Worm (Caenorhabditis elegans) whole organism, L3 larva: ENCODE data around the gene M01H9.10.
A peak's percentile ranks its signal among the peaks of the same experiment; 100 is the strongest.

Experiments
- aly-2 ChIP-seq: fragments of 150-350 bp; optimal IDR thresholded peaks from 2 replicates; lab custom pipeline; 2014; ENCODE audit warnings: missing biosample characterization, missing genetic modification characterization
- ceh-16 ChIP-seq: sonication (generic microtip); optimal IDR thresholded peaks from 2 replicates; lab custom pipeline; 2017; ENCODE audit warnings: missing biosample characterization, missing genetic modification characterization
- ceh-28 ChIP-seq: fragments of 150-350 bp; optimal IDR thresholded peaks from 2 replicates; lab custom pipeline; 2014; ENCODE audit warnings: missing biosample characterization, missing genetic modification reagents, missing genetic modification characterization
- ceh-82 ChIP-seq: fragments of 150-350 bp; optimal IDR thresholded peaks from 2 replicates; lab custom pipeline; 2014; ENCODE audit warnings: missing biosample characterization, missing genetic modification characterization
- ceh-9 ChIP-seq: sonication (generic microtip); optimal IDR thresholded peaks from 2 replicates; lab custom pipeline; 2018; ENCODE audit warnings: missing biosample characterization, missing genetic modification characterization
- daf-12 ChIP-seq: fragments of 150-350 bp; optimal IDR thresholded peaks from 2 replicates; lab custom pipeline; 2014; ENCODE audit warnings: missing biosample characterization, missing genetic modification reagents, missing genetic modification characterization
- egl-27 ChIP-seq: sonication (generic microtip); optimal IDR thresholded peaks from 4 replicates; lab custom pipeline; 2017; ENCODE audit warnings: missing biosample characterization, missing genetic modification reagents, missing genetic modification characterization
- egl-5 ChIP-seq: fragments of 150-350 bp; optimal IDR thresholded peaks from 2 replicates; lab custom pipeline; 2017; ENCODE audit warnings: missing biosample characterization, missing genetic modification reagents, missing genetic modification characterization, inconsistent platforms
- elt-1 ChIP-seq: fragments of 150-350 bp; optimal IDR thresholded peaks from 2 replicates; lab custom pipeline; 2014; ENCODE audit warnings: missing biosample characterization, missing genetic modification characterization
- elt-2 ChIP-seq: sonication (generic microtip); optimal IDR thresholded peaks from 2 replicates; lab custom pipeline; 2016; ENCODE audit warnings: missing genetic modification reagents, mild to moderate bottlenecking, missing genetic modification characterization, missing compliant biosample characterization
- elt-3 ChIP-seq, 3 experiments: fragments of 150-350 bp in 1 of 3; sonication (generic microtip) in 2 of 3; optimal IDR thresholded peaks; 2 replicates in 2 of 3; 4 replicates in 1 of 3; lab custom pipeline; 2014 to 2017; ENCODE audit warnings: missing biosample characterization in 3 of 3, missing genetic modification characterization in 3 of 3
- eor-1 ChIP-seq, 2 experiments: fragments of 150-350 bp; optimal IDR thresholded peaks; 2 replicates each; lab custom pipeline; 2014 to 2018; ENCODE audit warnings: missing biosample characterization in 2 of 2, missing genetic modification characterization in 2 of 2
- fkh-10 ChIP-seq: sonication (generic microtip); optimal IDR thresholded peaks from 2 replicates; lab custom pipeline; 2017; ENCODE audit warnings: missing biosample characterization, missing genetic modification reagents, missing genetic modification characterization
- fkh-2 ChIP-seq: fragments of 150-350 bp; optimal IDR thresholded peaks from 2 replicates; lab custom pipeline; 2014; ENCODE audit warnings: missing biosample characterization, missing genetic modification reagents, missing genetic modification characterization
- jun-1 ChIP-seq: fragments of 150-350 bp; optimal IDR thresholded peaks from 2 replicates; lab custom pipeline; 2014; ENCODE audit warnings: missing biosample characterization, missing genetic modification reagents, missing genetic modification characterization
- lin-15B ChIP-seq: fragments of 150-350 bp; optimal IDR thresholded peaks from 2 replicates; lab custom pipeline; 2014; ENCODE audit warnings: missing biosample characterization, missing genetic modification characterization
- lin-39 ChIP-seq: fragments of 150-350 bp; optimal IDR thresholded peaks from 2 replicates; lab custom pipeline; 2018; ENCODE audit warnings: missing biosample characterization, missing genetic modification reagents, missing genetic modification characterization
- lsy-12 ChIP-seq: sonication (generic microtip); optimal IDR thresholded peaks from 2 replicates; lab custom pipeline; 2016; ENCODE audit warnings: mild to moderate bottlenecking, missing genetic modification characterization, missing compliant biosample characterization
- nhr-11 ChIP-seq: fragments of 150-350 bp; optimal IDR thresholded peaks from 2 replicates; lab custom pipeline; 2014; ENCODE audit warnings: missing biosample characterization, missing genetic modification characterization
- nhr-12 ChIP-seq: fragments of 150-350 bp; optimal IDR thresholded peaks from 2 replicates; lab custom pipeline; 2014; ENCODE audit warnings: missing biosample characterization, missing genetic modification characterization
- nhr-23 ChIP-seq: fragments of 150-350 bp; optimal IDR thresholded peaks from 2 replicates; lab custom pipeline; 2014; ENCODE audit warnings: missing biosample characterization, missing genetic modification reagents, missing genetic modification characterization
- nhr-237 ChIP-seq: fragments of 150-350 bp; optimal IDR thresholded peaks from 2 replicates; lab custom pipeline; 2014; ENCODE audit warnings: missing biosample characterization, missing genetic modification characterization
- nhr-25 ChIP-seq: sonication (generic microtip); optimal IDR thresholded peaks from 2 replicates; lab custom pipeline; 2017; ENCODE audit warnings: missing biosample characterization, missing genetic modification characterization
- nhr-67 ChIP-seq: fragments of 150-350 bp; optimal IDR thresholded peaks from 2 replicates; lab custom pipeline; 2014; ENCODE audit warnings: missing biosample characterization, missing genetic modification characterization
- nhr-77 ChIP-seq: fragments of 150-350 bp; optimal IDR thresholded peaks from 2 replicates; lab custom pipeline; 2014; ENCODE audit warnings: missing biosample characterization, missing genetic modification characterization
- pha-4 ChIP-seq: fragments of 150-350 bp; optimal IDR thresholded peaks from 2 replicates; lab custom pipeline; 2014; ENCODE audit warnings: missing biosample characterization, missing genetic modification reagents, missing genetic modification characterization
- pqm-1 ChIP-seq: fragments of 150-350 bp; optimal IDR thresholded peaks from 2 replicates; lab custom pipeline; 2017; ENCODE audit warnings: missing biosample characterization, missing genetic modification characterization, inconsistent platforms
- sea-2 ChIP-seq: fragments of 150-350 bp; sonication (generic microtip); optimal IDR thresholded peaks from 4 replicates; lab custom pipeline; 2014; ENCODE audit warnings: missing biosample characterization, missing genetic modification reagents, missing genetic modification characterization
- snpc-4 ChIP-seq: fragments of 150-350 bp; optimal IDR thresholded peaks from 2 replicates; lab custom pipeline; 2014; ENCODE audit warnings: missing biosample characterization, missing genetic modification characterization
- tbx-2 ChIP-seq: sonication (generic microtip); optimal IDR thresholded peaks from 2 replicates; lab custom pipeline; 2016; ENCODE audit warnings: mild to moderate bottlenecking, missing genetic modification characterization, missing compliant biosample characterization
- unc-39 ChIP-seq: sonication (generic microtip); optimal IDR thresholded peaks from 4 replicates; lab custom pipeline; 2017; ENCODE audit warnings: missing biosample characterization, missing genetic modification characterization
- unc-62 ChIP-seq: fragments of 150-350 bp; sonication (generic microtip); optimal IDR thresholded peaks from 4 replicates; lab custom pipeline; 2014; ENCODE audit warnings: missing biosample characterization, missing genetic modification reagents, missing genetic modification characterization
- zag-1 ChIP-seq: fragments of 150-350 bp; optimal IDR thresholded peaks from 2 replicates; lab custom pipeline; 2014; ENCODE audit warnings: missing biosample characterization, missing genetic modification characterization
- ztf-11 ChIP-seq: fragments of 150-350 bp; optimal IDR thresholded peaks from 2 replicates; lab custom pipeline; 2014; ENCODE audit warnings: missing biosample characterization, missing genetic modification characterization
- ztf-4 ChIP-seq: fragments of 150-350 bp; optimal IDR thresholded peaks from 2 replicates; lab custom pipeline; 2014; ENCODE audit warnings: missing biosample characterization, missing genetic modification characterization

M01H9.10 gene

ce11 chrIV:4445711-4446290, 34.1 kb downstream of the M01H9.10 start, which contains the start of the genes wapl-1 and htz-1 (continued):
- TF ChIP-seq tbx-2 (tag; lab: Kevin White, UChicago) (peak; percentile 85), ztf-4 (peak; percentile 63), ztf-11 (tag; lab: Kevin White, UChicago) (no peak), egl-5 (peak; percentile 24), ceh-16 (tag; lab: Kevin White, UChicago) (no peak), nhr-25 (peak; percentile 98), nhr-12 (tag; lab: Kevin White, UChicago) (no peak), nhr-77 (peak; percentile 69), ceh-9 (tag; lab: Kevin White, UChicago) (no peak), aly-2 (tag; lab: Kevin White, UChicago) (no peak), lin-39 (tag; lab: Kevin White, UChicago) (peak; percentile 99), jun-1 (peak; percentile 92), unc-39 (tag; lab: Kevin White, UChicago) (no peak), elt-3 (tag; optimal IDR thresholded peaks at IDR 0.05; lab: Kevin White, UChicago) (peak in 1 of 3 experiments; percentile 18), nhr-23 (tag; lab: Kevin White, UChicago) (peak; percentile 98), fkh-10 (peak; percentile 84), daf-12 (tag; lab: Kevin White, UChicago) (peak; percentile 42), sea-2 (no peak), fkh-2 (peak; percentile 26), nhr-11 (tag; lab: Kevin White, UChicago) (peak; percentile 75), eor-1 (tag; optimal IDR thresholded peaks at IDR 0.05; lab: Kevin White, UChicago) (no peak), lin-15B (tag; lab: Kevin White, UChicago) (peak; percentile 97), pqm-1 (tag; lab: Kevin White, UChicago) (peak; percentile 69), nhr-67 (tag; lab: Kevin White, UChicago) (no peak), unc-62 (no peak), lsy-12 (tag; lab: Kevin White, UChicago) (peak; percentile 94)
- TF ChIP-seq, all 47 proteins: peak for 33

ce11 chrIV:4441077-4441476, 38.9 kb downstream of the M01H9.10 start, which contains the start of gene fbxb-75:
Gene fbxb-75, minus strand, starts transcription at chrIV:4441177.
- TF ChIP-seq lin-39 (tag; lab: Kevin White, UChicago), result no peak
- TF ChIP-seq lsy-12 (tag; lab: Kevin White, UChicago), result no peak
- TF ChIP-seq zag-1 (tag; lab: Kevin White, UChicago), result no peak
- no peak for TF ChIP-seq ceh-28 (tag; lab: Kevin White, UChicago)
- TF ChIP-seq elt-2 (tag; lab: Kevin White, UChicago), result no peak

- TF ChIP-seq lsy-12 (tag; lab: Kevin White, UChicago) (no peak), jun-1 (no peak), fkh-2 (no peak), egl-27 (tag; lab: Kevin White, UChicago) (no peak), nhr-77 (no peak), ztf-11 (tag; lab: Kevin White, UChicago) (no peak), ceh-82 (no peak)
- TF ChIP-seq, all 47 proteins: peak for 0
These were observed 40.7 kb downstream of the M01H9.10 start, which contains the start of gene fbxb-74 for ce11 chrIV:4439190-4439589. Gene fbxb-74, minus strand, starts transcription at chrIV:4439290.

ce11 chrIV:4437825-4438224, 42.1 kb downstream of the M01H9.10 start:
- TF ChIP-seq elt-1 (tag; lab: Kevin White, UChicago), result peak; percentile 81
- TF ChIP-seq nhr-23 (tag; lab: Kevin White, UChicago), result peak; percentile 20
- TF ChIP-seq unc-39 (tag; lab: Kevin White, UChicago), result no peak
- TF ChIP-seq, all 47 proteins: peak for 2

ce11 chrIV:4434441-4435084, 45.4 kb downstream of the M01H9.10 start, which contains the start of the genes R08C7.8 and R08C7.4:
Gene R08C7.8, minus strand, starts transcription at chrIV:4434541.
Gene R08C7.4, plus strand, starts transcription at chrIV:4435034.
- TF ChIP-seq snpc-4 (tag; lab: Kevin White, UChicago) (no peak), pha-4 (no peak), lsy-12 (tag; lab: Kevin White, UChicago) (no peak), nhr-237 (tag; lab: Kevin White, UChicago) (no peak), unc-62 (no peak), nhr-11 (tag; lab: Kevin White, UChicago) (no peak)
